1 fruit fly cellular context compared by ENCODE assay signal in genomic region chr2L:11119966-11120517, dm6.
TF ChIP-seq lines count a peak whose summit lies in the region.

Gene CG6230 (minus strand): TSS chr2L:11120319.

TF ChIP-seq in whole organism, embryonic, 481 proteins besides CTCF, POLR2A, EP300 and RAD21 (continued from another document and continues in another):
- TF ChIP-seq CG14860 (GFP tag; IDR thresholded peaks at IDR 0.05; lab: Robert Waterston, UW; ENCODE audit: partially characterized antibody) = peak; percentile 26; the same call in 1 of the 3 replicates
- no peak for TF ChIP-seq CG6689 (GFP tag; IDR thresholded peaks at IDR 0.05; lab: Robert Waterston, UW)
- TF ChIP-seq hth (optimal IDR thresholded peaks at IDR 0.05; lab: Kevin White, UChicago) = no peak
- no peak for TF ChIP-seq Side (GFP tag; optimal IDR thresholded peaks at IDR 0.05; lab: Kevin White, UChicago)
- no peak for TF ChIP-seq CG11696 (GFP tag; IDR thresholded peaks at IDR 0.05; lab: Robert Waterston, UW)
- TF ChIP-seq bab2 (GFP tag; optimal IDR thresholded peaks at IDR 0.05; lab: Kevin White, UChicago) = no peak
- TF ChIP-seq TFAM (GFP tag; optimal IDR thresholded peaks at IDR 0.05; lab: Kevin White, UChicago) = no peak
- no peak for TF ChIP-seq Atf3 (GFP tag; optimal IDR thresholded peaks at IDR 0.05; lab: Kevin White, UChicago)
- no peak for TF ChIP-seq CG1602 (GFP tag; optimal IDR thresholded peaks at IDR 0.05; lab: Kevin White, UChicago)
- TF ChIP-seq CG10267 (tag; optimal IDR thresholded peaks at IDR 0.05; lab: Kevin White, UChicago) = peak; percentile 92
- TF ChIP-seq ERR (GFP tag; optimal IDR thresholded peaks at IDR 0.05; lab: Kevin White, UChicago) = no peak
- no peak for TF ChIP-seq ap (GFP tag; IDR thresholded peaks at IDR 0.05; lab: Robert Waterston, UW)
- TF ChIP-seq Ets97D (GFP tag; optimal IDR thresholded peaks at IDR 0.05; lab: Kevin White, UChicago) = no peak
- TF ChIP-seq Dek (tag; optimal IDR thresholded peaks at IDR 0.05; lab: Kevin White, UChicago) = no peak
- no peak for TF ChIP-seq otp (GFP tag; IDR thresholded peaks at IDR 0.05; lab: Robert Waterston, UW)
- no peak for TF ChIP-seq CG9215 (GFP tag; IDR thresholded peaks at IDR 0.05; lab: Robert Waterston, UW)
- TF ChIP-seq h (optimal IDR thresholded peaks at IDR 0.05; lab: Kevin White, UChicago) = no peak
- no peak for TF ChIP-seq sc (optimal IDR thresholded peaks at IDR 0.05; lab: Kevin White, UChicago)
- TF ChIP-seq sc (GFP tag; optimal IDR thresholded peaks at IDR 0.05; lab: Kevin White, UChicago) = no peak
- no peak for TF ChIP-seq ab (GFP tag; optimal IDR thresholded peaks at IDR 0.05; lab: Kevin White, UChicago)
- TF ChIP-seq yki (optimal IDR thresholded peaks at IDR 0.05; lab: Kevin White, UChicago) = no peak
- no peak for TF ChIP-seq CG10959 (GFP tag; IDR thresholded peaks at IDR 0.05; lab: Robert Waterston, UW)
- TF ChIP-seq croc (GFP tag; conservative IDR thresholded peaks at IDR 0.05; lab: Robert Waterston, UW) = no peak
- 0 out of 2 replicates have a peak, but pooled peaks have one; percentile 37 for TF ChIP-seq tna (GFP tag; IDR thresholded peaks at IDR 0.05; lab: Robert Waterston, UW; ENCODE audit: partially characterized antibody)
- TF ChIP-seq CG7963 (GFP tag; IDR thresholded peaks at IDR 0.05; lab: Robert Waterston, UW; ENCODE audit: partially characterized antibody) = peak; percentile 11; the same call in 1 of the 3 replicates
- TF ChIP-seq Doc3 (GFP tag; IDR thresholded peaks at IDR 0.05; lab: Robert Waterston, UW; ENCODE audit: partially characterized antibody) = peak; percentile 51; the same call in 1 of the 3 replicates
- no peak for TF ChIP-seq Blimp-1 (GFP tag; optimal IDR thresholded peaks at IDR 0.05; lab: Kevin White, UChicago)
- TF ChIP-seq B-H2 (GFP tag; optimal IDR thresholded peaks at IDR 0.05; lab: Kevin White, UChicago) = no peak
- peak; percentile 84 for TF ChIP-seq Dp (GFP tag; optimal IDR thresholded peaks at IDR 0.05; lab: Kevin White, UChicago)
- TF ChIP-seq Lpt (GFP tag; optimal IDR thresholded peaks at IDR 0.05; lab: Kevin White, UChicago) = no peak
- TF ChIP-seq CG6254 (GFP tag; optimal IDR thresholded peaks at IDR 0.05; lab: Kevin White, UChicago) = no peak
- TF ChIP-seq PHDP (tag; optimal IDR thresholded peaks at IDR 0.05; lab: Kevin White, UChicago) = no peak
- TF ChIP-seq CG8388 (GFP tag; optimal IDR thresholded peaks at IDR 0.05; lab: Kevin White, UChicago) = no peak
- no peak for TF ChIP-seq esg (GFP tag; conservative IDR thresholded peaks at IDR 0.05; lab: Robert Waterston, UW)
- no peak for TF ChIP-seq CG9817 (tag; optimal IDR thresholded peaks at IDR 0.05; lab: Kevin White, UChicago)
- TF ChIP-seq CG13624 (GFP tag; optimal IDR thresholded peaks at IDR 0.05; lab: Kevin White, UChicago) = no peak
- TF ChIP-seq CG3838 (GFP tag; optimal IDR thresholded peaks at IDR 0.05; lab: Kevin White, UChicago) = no peak
- TF ChIP-seq Dip2 (GFP tag; IDR thresholded peaks at IDR 0.05; lab: Robert Waterston, UW) = no peak
- no peak for TF ChIP-seq CG42726 (GFP tag; IDR thresholded peaks at IDR 0.05; lab: Robert Waterston, UW; ENCODE audit: partially characterized antibody)
- TF ChIP-seq CG12769 (tag; optimal IDR thresholded peaks at IDR 0.05; lab: Kevin White, UChicago) = no peak
- peak; percentile 70 for TF ChIP-seq BEAF-32 (GFP tag; optimal IDR thresholded peaks at IDR 0.05; lab: Kevin White, UChicago)
- no peak for TF ChIP-seq CG30020 (tag; optimal IDR thresholded peaks at IDR 0.05; lab: Kevin White, UChicago)
- no peak for TF ChIP-seq vfl (GFP tag; optimal IDR thresholded peaks at IDR 0.05; lab: Kevin White, UChicago)
- no peak for TF ChIP-seq ewg (GFP tag; optimal IDR thresholded peaks at IDR 0.05; lab: Kevin White, UChicago)
- TF ChIP-seq Asciz (GFP tag; optimal IDR thresholded peaks at IDR 0.05; lab: Kevin White, UChicago) = no peak
- TF ChIP-seq Opbp (GFP tag; IDR thresholded peaks at IDR 0.05; lab: Robert Waterston, UW; ENCODE audit: partially characterized antibody) = peak; percentile 67; the same call in 2 of the 3 replicates
- TF ChIP-seq Ets65A (GFP tag; lab: Kevin White, UChicago) = no peak
- peak; percentile 16 for TF ChIP-seq CG15514 (GFP tag; optimal IDR thresholded peaks at IDR 0.05; lab: Kevin White, UChicago)
- no peak for TF ChIP-seq CG11093 (GFP tag; IDR thresholded peaks at IDR 0.05; lab: Robert Waterston, UW)
- TF ChIP-seq CG1024 (GFP tag; IDR thresholded peaks at IDR 0.05; lab: Robert Waterston, UW) = no peak
- TF ChIP-seq CG2116 (GFP tag; optimal IDR thresholded peaks at IDR 0.05; lab: Kevin White, UChicago) = peak; percentile 86
- TF ChIP-seq CG13123 (GFP tag; optimal IDR thresholded peaks at IDR 0.05; lab: Kevin White, UChicago) = no peak
- TF ChIP-seq Scr (GFP tag; IDR thresholded peaks at IDR 0.05; lab: Robert Waterston, UW; ENCODE audit: partially characterized antibody) = peak; percentile 70
- no peak for TF ChIP-seq Xrp1 (GFP tag; IDR thresholded peaks at IDR 0.05; lab: Robert Waterston, UW)
- no peak for TF ChIP-seq CG18619 (GFP tag; optimal IDR thresholded peaks at IDR 0.05; lab: Kevin White, UChicago)
- TF ChIP-seq CrebB (tag; optimal IDR thresholded peaks at IDR 0.05; lab: Kevin White, UChicago) = no peak
- no peak for TF ChIP-seq br (optimal IDR thresholded peaks at IDR 0.05; lab: Kevin White, UChicago)
- TF ChIP-seq Ptx1 (GFP tag; IDR thresholded peaks at IDR 0.05; lab: Robert Waterston, UW) = no peak
- no peak for TF ChIP-seq Hmx (GFP tag; optimal IDR thresholded peaks at IDR 0.05; lab: Kevin White, UChicago)
- no peak for TF ChIP-seq CG9609 (GFP tag; optimal IDR thresholded peaks at IDR 0.05; lab: Kevin White, UChicago)
- TF ChIP-seq Sry-δ (GFP tag; optimal IDR thresholded peaks at IDR 0.05; lab: Kevin White, UChicago) = peak; percentile 61
- TF ChIP-seq HLH3B (GFP tag; IDR thresholded peaks at IDR 0.05; lab: Robert Waterston, UW) = no peak
- no peak for TF ChIP-seq CG9727 (GFP tag; optimal IDR thresholded peaks at IDR 0.05; lab: Kevin White, UChicago)
- TF ChIP-seq ham (GFP tag; IDR thresholded peaks at IDR 0.05; lab: Robert Waterston, UW) = no peak
- TF ChIP-seq pros (GFP tag; optimal IDR thresholded peaks at IDR 0.05; lab: Kevin White, UChicago) = no peak
- no peak for TF ChIP-seq H15 (GFP tag; IDR thresholded peaks at IDR 0.05; lab: Robert Waterston, UW)
- TF ChIP-seq odd (GFP tag; optimal IDR thresholded peaks at IDR 0.05; lab: Kevin White, UChicago) = no peak
- TF ChIP-seq CG6175 (GFP tag; IDR thresholded peaks at IDR 0.05; lab: Robert Waterston, UW) = no peak
- no peak for TF ChIP-seq Hand (GFP tag; optimal IDR thresholded peaks at IDR 0.05; lab: Kevin White, UChicago)
- no peak for TF ChIP-seq ara (GFP tag; IDR thresholded peaks at IDR 0.05; lab: Robert Waterston, UW)
- TF ChIP-seq MESR4 (GFP tag; optimal IDR thresholded peaks at IDR 0.05; lab: Kevin White, UChicago) = peak; percentile 52
- TF ChIP-seq lov (optimal IDR thresholded peaks at IDR 0.05; lab: Kevin White, UChicago) = no peak
- no peak for TF ChIP-seq lov (GFP tag; IDR thresholded peaks at IDR 0.05; lab: Robert Waterston, UW)
- no peak for TF ChIP-seq ftz-f1 (GFP tag; optimal IDR thresholded peaks at IDR 0.05; lab: Kevin White, UChicago)
- TF ChIP-seq fu2 (GFP tag; optimal IDR thresholded peaks at IDR 0.05; lab: Kevin White, UChicago) = no peak
- TF ChIP-seq CG43689 (GFP tag; IDR thresholded peaks at IDR 0.05; lab: Robert Waterston, UW) = no peak
- TF ChIP-seq Chrac-16 (GFP tag; optimal IDR thresholded peaks at IDR 0.05; lab: Kevin White, UChicago) = no peak
- no peak for TF ChIP-seq CG17829 (tag; optimal IDR thresholded peaks at IDR 0.05; lab: Kevin White, UChicago)
- peak; percentile 88 for TF ChIP-seq MBD-R2 (GFP tag; IDR thresholded peaks at IDR 0.05; lab: Robert Waterston, UW)
- TF ChIP-seq HLH54F (GFP tag; optimal IDR thresholded peaks at IDR 0.05; lab: Kevin White, UChicago) = no peak
- TF ChIP-seq Atf-2 (GFP tag; optimal IDR thresholded peaks at IDR 0.05; lab: Kevin White, UChicago) = no peak
- TF ChIP-seq vnd (GFP tag; IDR thresholded peaks at IDR 0.05; lab: Robert Waterston, UW; ENCODE audit: partially characterized antibody) = no peak
- TF ChIP-seq sens (GFP tag; lab: Kevin White, UChicago) = peak; percentile 27
- TF ChIP-seq CG2120 (GFP tag; optimal IDR thresholded peaks at IDR 0.05; lab: Kevin White, UChicago) = no peak
- TF ChIP-seq CG7372 (GFP tag; IDR thresholded peaks at IDR 0.05; lab: Robert Waterston, UW) = no peak
- no peak for TF ChIP-seq CG31388 (GFP tag; optimal IDR thresholded peaks at IDR 0.05; lab: Kevin White, UChicago)
- TF ChIP-seq crc (GFP tag; optimal IDR thresholded peaks at IDR 0.05; lab: Kevin White, UChicago) = no peak
- no peak for TF ChIP-seq jumu (GFP tag; optimal IDR thresholded peaks at IDR 0.05; lab: Kevin White, UChicago)
- no peak for TF ChIP-seq CG8478 (optimal IDR thresholded peaks at IDR 0.05; lab: Kevin White, UChicago)
- TF ChIP-seq CG5180 (GFP tag; optimal IDR thresholded peaks at IDR 0.05; lab: Kevin White, UChicago) = no peak
- TF ChIP-seq jigr1 (GFP tag; IDR thresholded peaks at IDR 0.05; lab: Robert Waterston, UW) = no peak
- TF ChIP-seq CG10147 (GFP tag; optimal IDR thresholded peaks at IDR 0.05; lab: Kevin White, UChicago) = no peak
- no peak for TF ChIP-seq chm (GFP tag; IDR thresholded peaks at IDR 0.05; lab: Robert Waterston, UW)
- no peak for TF ChIP-seq Sox100B (GFP tag; optimal IDR thresholded peaks at IDR 0.05; lab: Kevin White, UChicago)
- TF ChIP-seq Taf1 (GFP tag; IDR thresholded peaks at IDR 0.05; lab: Robert Waterston, UW) = no peak
- TF ChIP-seq CG17186 (GFP tag; optimal IDR thresholded peaks at IDR 0.05; lab: Kevin White, UChicago) = no peak
- no peak for TF ChIP-seq ac (GFP tag; optimal IDR thresholded peaks at IDR 0.05; lab: Kevin White, UChicago)
- TF ChIP-seq CG1832 (GFP tag; optimal IDR thresholded peaks at IDR 0.05; lab: Kevin White, UChicago) = no peak
- no peak for TF ChIP-seq Pdp1 (GFP tag; optimal IDR thresholded peaks at IDR 0.05; lab: Kevin White, UChicago)
- no peak for TF ChIP-seq CG34422 (GFP tag; IDR thresholded peaks at IDR 0.05; lab: Robert Waterston, UW)
- TF ChIP-seq ro (GFP tag; IDR thresholded peaks at IDR 0.05; lab: Robert Waterston, UW) = no peak
- TF ChIP-seq zfh1 (GFP tag; IDR thresholded peaks at IDR 0.05; lab: Robert Waterston, UW) = no peak
- TF ChIP-seq Mrtf (GFP tag; IDR thresholded peaks at IDR 0.05; lab: Robert Waterston, UW) = no peak
- TF ChIP-seq ase (GFP tag; IDR thresholded peaks at IDR 0.05; lab: Robert Waterston, UW) = no peak
- TF ChIP-seq CG10543 (GFP tag; optimal IDR thresholded peaks at IDR 0.05; lab: Kevin White, UChicago) = no peak
- no peak for TF ChIP-seq slp2 (GFP tag; optimal IDR thresholded peaks at IDR 0.05; lab: Kevin White, UChicago)
- no peak for TF ChIP-seq trh (GFP tag; optimal IDR thresholded peaks at IDR 0.05; lab: Kevin White, UChicago)
- TF ChIP-seq Awh (GFP tag; IDR thresholded peaks at IDR 0.05; lab: Robert Waterston, UW) = no peak
- no peak for TF ChIP-seq CG3726 (GFP tag; IDR thresholded peaks at IDR 0.05; lab: Robert Waterston, UW)
- TF ChIP-seq gt (GFP tag; IDR thresholded peaks at IDR 0.05; lab: Robert Waterston, UW) = no peak
- TF ChIP-seq E2f2 (GFP tag; IDR thresholded peaks at IDR 0.05; lab: Robert Waterston, UW) = peak; percentile 90
- TF ChIP-seq nau (GFP tag; optimal IDR thresholded peaks at IDR 0.05; lab: Kevin White, UChicago) = no peak
- TF ChIP-seq caup (GFP tag; optimal IDR thresholded peaks at IDR 0.05; lab: Kevin White, UChicago; ENCODE audit: severe bottlenecking) = no peak
- TF ChIP-seq CG14667 (GFP tag; IDR thresholded peaks at IDR 0.05; lab: Robert Waterston, UW) = no peak
- no peak for TF ChIP-seq HmgZ (tag; optimal IDR thresholded peaks at IDR 0.05; lab: Kevin White, UChicago)
- no peak for TF ChIP-seq dan (GFP tag; IDR thresholded peaks at IDR 0.05; lab: Robert Waterston, UW)
- TF ChIP-seq CG3995 (GFP tag; optimal IDR thresholded peaks at IDR 0.05; lab: Kevin White, UChicago) = no peak
- TF ChIP-seq CG17361 (GFP tag; IDR thresholded peaks at IDR 0.05; lab: Robert Waterston, UW) = no peak
- TF ChIP-seq MTF-1 (GFP tag; optimal IDR thresholded peaks at IDR 0.05; lab: Kevin White, UChicago; ENCODE audit: borderline replicate concordance) = no peak
- TF ChIP-seq CG18262 (tag; optimal IDR thresholded peaks at IDR 0.05; lab: Kevin White, UChicago) = no peak
- TF ChIP-seq CoRest (tag; optimal IDR thresholded peaks at IDR 0.05; lab: Kevin White, UChicago) = no peak
- TF ChIP-seq CG10979 (tag; optimal IDR thresholded peaks at IDR 0.05; lab: Kevin White, UChicago) = no peak
- peak; percentile 71 for TF ChIP-seq amos (GFP tag; IDR thresholded peaks at IDR 0.05; lab: Robert Waterston, UW; ENCODE audit: partially characterized antibody)
- TF ChIP-seq CG7357 (GFP tag; IDR thresholded peaks at IDR 0.05; lab: Robert Waterston, UW) = no peak
- TF ChIP-seq CG2129 (GFP tag; IDR thresholded peaks at IDR 0.05; lab: Robert Waterston, UW; ENCODE audit: partially characterized antibody) = peak; percentile 33; the same call in 1 of the 2 replicates
- no peak for TF ChIP-seq corto (GFP tag; optimal IDR thresholded peaks at IDR 0.05; lab: Kevin White, UChicago)
- 0 out of 2 replicates have a peak, but pooled peaks have one; percentile 34 for TF ChIP-seq inv (GFP tag; IDR thresholded peaks at IDR 0.05; lab: Robert Waterston, UW; ENCODE audit: partially characterized antibody)
- TF ChIP-seq gce (GFP tag; IDR thresholded peaks at IDR 0.05; lab: Robert Waterston, UW) = no peak
- TF ChIP-seq Rfx (GFP tag; IDR thresholded peaks at IDR 0.05; lab: Robert Waterston, UW) = no peak
- no peak for TF ChIP-seq CG6854 (GFP tag; optimal IDR thresholded peaks at IDR 0.05; lab: Kevin White, UChicago)
- no peak for TF ChIP-seq Xbp1 (GFP tag; optimal IDR thresholded peaks at IDR 0.05; lab: Kevin White, UChicago)
- no peak for TF ChIP-seq CG2889 (GFP tag; IDR thresholded peaks at IDR 0.05; lab: Robert Waterston, UW)
- TF ChIP-seq Atf6 (GFP tag; IDR thresholded peaks at IDR 0.05; lab: Robert Waterston, UW) = no peak
- no peak for TF ChIP-seq fd3F (GFP tag; optimal IDR thresholded peaks at IDR 0.05; lab: Kevin White, UChicago)
- no peak for TF ChIP-seq CG4282 (GFP tag; optimal IDR thresholded peaks at IDR 0.05; lab: Kevin White, UChicago)
- TF ChIP-seq CG18476 (GFP tag; optimal IDR thresholded peaks at IDR 0.05; lab: Kevin White, UChicago) = no peak
- TF ChIP-seq Adf1 (GFP tag; IDR thresholded peaks at IDR 0.05; lab: Robert Waterston, UW) = no peak
- no peak for TF ChIP-seq cwo (GFP tag; optimal IDR thresholded peaks at IDR 0.05; lab: Kevin White, UChicago)
- TF ChIP-seq ato (GFP tag; IDR thresholded peaks at IDR 0.05; lab: Robert Waterston, UW; ENCODE audit: partially characterized antibody) = peak; percentile 64
